Worm (Caenorhabditis elegans) whole organism, midembryonic: ENCODE results near the gene H10D18.5.

ENCODE experiments used
- T22C8.4 ChIP-seq: fragments of 200-800 bp; sonication (Bioruptor generic); IDR thresholded peaks from 2 replicates; pipeline ENCODE4 v1.3.6; 2022; ENCODE audit warnings: missing genetic modification characterization, missing compliant biosample characterization
- cog-1 ChIP-seq: sonication (generic microtip); optimal IDR thresholded peaks from 2 replicates; lab custom pipeline; 2016; ENCODE audit warnings: missing genetic modification characterization, missing compliant biosample characterization
- flt-1 ChIP-seq: fragments of 200-800 bp; sonication (Bioruptor generic); IDR thresholded peaks from 2 replicates; pipeline ENCODE4 v1.3.6; 2022; ENCODE audit warnings: missing genetic modification characterization, missing compliant biosample characterization
- klf-2 ChIP-seq: fragments of 200-800 bp; sonication (Bioruptor generic); conservative IDR thresholded peaks from 2 replicates; pipeline ENCODE4 v1.3.6; 2022; ENCODE audit warnings: missing genetic modification reagents, missing genetic modification characterization, missing compliant biosample characterization
- ref-1 ChIP-seq: fragments of 200-800 bp; sonication (Bioruptor generic); conservative IDR thresholded peaks from 2 replicates; pipeline ENCODE4 v1.3.6; 2022; ENCODE audit warnings: missing genetic modification reagents, missing genetic modification characterization, missing compliant biosample characterization
- ztf-23 ChIP-seq: fragments of 200-800 bp; sonication (Bioruptor generic); IDR thresholded peaks from 2 replicates; pipeline ENCODE4 v1.3.6; 2022; ENCODE audit warnings: missing genetic modification reagents, missing genetic modification characterization, missing compliant biosample characterization
- ztf-29 ChIP-seq: fragments of 200-800 bp; sonication (Bioruptor generic); IDR thresholded peaks from 2 replicates; pipeline ENCODE4 v1.3.6; 2022; ENCODE audit warnings: missing genetic modification reagents, missing genetic modification characterization, missing compliant biosample characterization

DNA sequence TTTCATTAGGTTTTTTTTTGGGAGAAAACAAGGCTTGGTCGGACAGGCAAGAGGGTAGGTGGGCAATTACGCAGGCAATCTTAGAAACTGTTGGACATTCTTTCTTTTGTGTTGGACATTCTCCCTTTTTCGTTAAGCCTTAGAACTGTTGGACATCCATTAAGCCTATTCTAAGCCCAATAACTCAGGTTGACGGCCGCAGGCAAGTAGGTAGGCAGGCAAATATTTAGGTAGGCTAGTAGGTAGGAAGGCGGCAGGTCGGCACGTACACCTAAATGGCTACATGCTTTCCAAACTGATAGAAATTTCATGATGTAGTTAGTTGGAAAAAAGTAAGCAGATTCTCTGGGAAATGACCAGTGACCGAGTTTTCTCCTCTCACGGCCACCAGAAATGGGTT lies 587 bp upstream of the H10D18.5 start:
- no peak for TF ChIP-seq cog-1 (tag; lab: Kevin White, UChicago)
- no peak for TF ChIP-seq flt-1 (GFP tag; lab: Robert Waterston, UW)
- no peak for TF ChIP-seq T22C8.4 (GFP tag; lab: Robert Waterston, UW)
- no peak for TF ChIP-seq ztf-29 (GFP tag; lab: Robert Waterston, UW)
- TF ChIP-seq ref-1 (GFP tag; lab: Robert Waterston, UW), result no peak
- TF ChIP-seq klf-2 (GFP tag; lab: Robert Waterston, UW), result no peak
- no peak for TF ChIP-seq ztf-23 (GFP tag; lab: Robert Waterston, UW)
